Worm (Caenorhabditis elegans) whole organism, young adult: ENCODE data around the gene Y11D7A.7.

Experiments
- F55B11.4 ChIP-seq: sonication (generic microtip); optimal IDR thresholded peaks from 2 replicates; lab custom pipeline; 2016; ENCODE audit warnings: missing compliant biosample characterization, missing genetic modification characterization, borderline replicate concordance; ENCODE audit not compliant: insufficient read depth
- T26A5.8 ChIP-seq: sonication (generic microtip); optimal IDR thresholded peaks from 2 replicates; lab custom pipeline; 2016; ENCODE audit warnings: missing genetic modification characterization, missing compliant biosample characterization
- aptf-2 ChIP-seq: fragments of 200-800 bp; sonication (Bioruptor generic); conservative IDR thresholded peaks from 2 replicates; pipeline ENCODE4 v1.3.6; 2022; ENCODE audit warnings: missing genetic modification reagents, missing genetic modification characterization, missing compliant biosample characterization
- cebp-2 ChIP-seq: fragments of 200-800 bp; sonication (Bioruptor generic); IDR thresholded peaks from 2 replicates; pipeline ENCODE4 v1.3.6; 2022; ENCODE audit warnings: missing genetic modification characterization, missing compliant biosample characterization
- dpl-1 ChIP-seq: fragments of 150-350 bp; optimal IDR thresholded peaks from 2 replicates; lab custom pipeline; 2014; ENCODE audit warnings: missing biosample characterization, missing genetic modification reagents, missing genetic modification characterization
- madf-6 ChIP-seq: fragments of 200-800 bp; sonication (Bioruptor generic); IDR thresholded peaks from 2 replicates; pipeline ENCODE4 v1.3.6; 2022; ENCODE audit warnings: missing genetic modification reagents, missing genetic modification characterization, missing compliant biosample characterization
- nfya-1 ChIP-seq: sonication (generic microtip); optimal IDR thresholded peaks from 2 replicates; lab custom pipeline; 2017; ENCODE audit warnings: antibody characterized with exemption, missing compliant biosample characterization, missing genetic modification characterization, borderline replicate concordance; ENCODE audit not compliant: insufficient read depth
- unc-62 ChIP-seq: fragments of 150-350 bp; optimal IDR thresholded peaks from 2 replicates; lab custom pipeline; 2014; ENCODE audit warnings: missing biosample characterization, missing genetic modification reagents, missing genetic modification characterization

DNA sequence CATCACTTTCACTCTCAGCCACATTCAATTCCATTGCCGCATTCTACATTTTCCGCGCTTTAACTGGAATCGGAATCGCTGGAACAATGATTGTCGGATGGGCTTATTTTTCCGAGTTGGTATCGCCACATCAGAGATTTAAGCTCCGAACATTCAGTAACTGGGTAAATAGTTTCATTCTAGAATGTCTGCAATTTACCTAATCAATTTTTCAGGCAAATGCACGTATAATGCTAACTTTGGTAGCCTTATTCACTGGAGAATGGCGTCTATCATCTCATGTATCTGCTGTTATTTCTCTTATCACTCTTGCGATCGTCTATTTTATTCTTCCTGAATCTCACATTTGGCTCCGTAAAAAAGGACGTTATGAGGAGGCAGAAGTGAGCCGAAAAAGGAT lies 30.9 kb upstream of the Y11D7A.7 start:
- TF ChIP-seq cebp-2 (GFP tag; lab: Robert Waterston, UW) (no peak), dpl-1 (GFP tag; lab: Kevin White, UChicago) (no peak), nfya-1 (no peak), aptf-2 (GFP tag; lab: Robert Waterston, UW) (no peak), unc-62 (GFP tag; lab: Kevin White, UChicago) (no peak), madf-6 (no peak), F55B11.4 (no peak), T26A5.8 (tag; lab: Kevin White, UChicago) (no peak)
